Worm (Caenorhabditis elegans) whole organism, late embryonic: ENCODE results near the gene R52.5.

Source experiments
- ceh-6 ChIP-seq: fragments of 200-800 bp; sonication (Bioruptor generic); optimal IDR thresholded peaks from 2 replicates; lab custom pipeline; 2018; ENCODE audit warnings: mild to moderate bottlenecking, missing genetic modification characterization, missing compliant biosample characterization
- che-1 ChIP-seq: sonication (generic microtip); optimal IDR thresholded peaks from 2 replicates; lab custom pipeline; 2016; ENCODE audit warnings: mild to moderate bottlenecking, missing genetic modification characterization, missing compliant biosample characterization
- fax-1 ChIP-seq: sonication (generic microtip); optimal IDR thresholded peaks from 2 replicates; lab custom pipeline; 2016; ENCODE audit warnings: missing genotype, missing genetic modification characterization, missing compliant biosample characterization
- hlh-15 ChIP-seq: sonication (generic microtip); optimal IDR thresholded peaks from 2 replicates; lab custom pipeline; 2016; ENCODE audit warnings: missing genetic modification characterization, missing compliant biosample characterization
- mec-3 ChIP-seq: sonication (generic microtip); optimal IDR thresholded peaks from 2 replicates; lab custom pipeline; 2016; ENCODE audit warnings: borderline replicate concordance, missing genetic modification characterization, missing compliant biosample characterization
- nfya-1 ChIP-seq: sonication (generic microtip); optimal IDR thresholded peaks from 2 replicates; lab custom pipeline; 2017; ENCODE audit warnings: missing genetic modification characterization, mild to moderate bottlenecking, missing compliant biosample characterization, antibody characterized with exemption, moderate library complexity
- pax-1 ChIP-seq: fragments of 150-350 bp; optimal IDR thresholded peaks from 2 replicates; lab custom pipeline; 2014; ENCODE audit warnings: missing biosample characterization, missing genetic modification characterization
- rnt-1 ChIP-seq: sonication (generic microtip); optimal IDR thresholded peaks from 2 replicates; lab custom pipeline; 2016; ENCODE audit warnings: missing genetic modification characterization, missing compliant biosample characterization
- sox-4 ChIP-seq: sonication (generic microtip); optimal IDR thresholded peaks from 2 replicates; lab custom pipeline; 2017; ENCODE audit warnings: mild to moderate bottlenecking, missing genetic modification characterization, inconsistent platforms, missing compliant biosample characterization
- tbx-2 ChIP-seq: sonication (generic microtip); optimal IDR thresholded peaks from 2 replicates; lab custom pipeline; 2016; ENCODE audit warnings: missing genetic modification characterization, missing compliant biosample characterization
- unc-42 ChIP-seq: sonication (generic microtip); optimal IDR thresholded peaks from 2 replicates; lab custom pipeline; 2016; ENCODE audit warnings: missing genotype, missing genetic modification characterization, missing compliant biosample characterization
- unc-55 ChIP-seq: sonication (generic microtip); optimal IDR thresholded peaks from 2 replicates; lab custom pipeline; 2017; ENCODE audit warnings: missing biosample characterization, missing genetic modification reagents, missing genetic modification characterization

R52.5 gene

DNA sequence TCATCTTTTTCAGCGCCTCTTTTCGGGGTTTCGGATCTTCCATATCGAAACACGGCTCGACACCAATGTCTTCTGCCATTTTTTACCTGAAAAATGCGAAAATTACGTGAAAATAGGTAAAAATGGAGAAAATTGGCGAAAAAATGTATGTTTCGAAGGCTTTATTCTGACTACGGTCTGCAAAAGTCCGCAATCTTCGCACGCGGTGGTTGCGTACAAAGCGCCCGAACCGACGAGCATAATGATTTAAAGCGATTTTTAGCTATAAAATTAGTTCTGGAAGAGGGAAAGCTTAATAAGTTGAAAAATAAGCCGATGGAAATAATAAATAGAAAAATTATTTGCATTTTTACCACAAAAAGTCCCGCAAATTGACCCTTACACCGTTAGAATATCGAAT is 50.9 kb downstream of the R52.5 start, which contains the start of gene F07E5.5:
TSS of gene F07E5.5 (minus strand) at position 86 of the 400 bp plus-strand sequence.
- TF ChIP-seq pax-1 (tag; lab: Kevin White, UChicago) (no peak), rnt-1 (tag; lab: Kevin White, UChicago) (no peak), sox-4 (tag; lab: Kevin White, UChicago) (no peak), nfya-1 (tag; lab: Kevin White, UChicago) (peak; percentile 42), fax-1 (tag; lab: Kevin White, UChicago) (no peak), unc-55 (GFP tag; lab: Kevin White, UChicago) (no peak), che-1 (tag; lab: Kevin White, UChicago) (no peak), tbx-2 (tag; lab: Kevin White, UChicago) (peak; percentile 1), ceh-6 (GFP tag; lab: Kevin White, UChicago) (no peak), unc-42 (tag; lab: Kevin White, UChicago) (peak; percentile 20), hlh-15 (no peak), mec-3 (no peak)
